Fruit fly (Drosophila melanogaster): ENCODE data around the gene trh.

The trh gene

DNA sequence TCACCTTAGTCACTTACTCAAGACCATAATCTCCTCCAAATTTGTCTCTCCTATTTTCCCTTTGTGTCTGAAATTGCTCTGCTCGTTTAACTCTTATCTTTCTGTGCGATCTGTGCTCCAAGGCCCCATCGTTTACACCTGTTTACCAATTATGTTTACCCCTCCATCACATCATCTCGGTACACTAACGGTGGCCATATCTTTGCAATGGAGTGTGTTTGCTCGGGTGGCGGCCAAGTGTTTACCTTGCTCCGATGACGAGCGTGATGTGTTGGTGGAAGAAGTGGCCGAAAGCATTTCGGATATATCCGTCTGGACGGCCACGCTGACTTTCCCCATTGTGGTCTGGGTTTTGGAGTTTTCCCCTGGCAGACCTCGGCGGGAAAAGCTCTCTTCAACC is 47.8 kb upstream of the trh start (continued):
- peak; percentile 41 for TF ChIP-seq CG17186 (GFP tag; optimal IDR thresholded peaks at IDR 0.05)
- peak; percentile 53; the same call in 1 of the 2 replicates for TF ChIP-seq CG11247 (GFP tag; IDR thresholded peaks at IDR 0.05)
- no peak for TF ChIP-seq Jarid2 (GFP tag; optimal IDR thresholded peaks at IDR 0.05)
- TF ChIP-seq CG10431 (GFP tag; optimal IDR thresholded peaks at IDR 0.05) = peak; percentile 57
- no peak for TF ChIP-seq nerfin-2 (GFP tag; IDR thresholded peaks at IDR 0.05; ENCODE audit: partially characterized antibody)
- TF ChIP-seq Hr39 (optimal IDR thresholded peaks at IDR 0.05) = no peak
- TF ChIP-seq gem (tag; optimal IDR thresholded peaks at IDR 0.05) = no peak
- no peak for TF ChIP-seq ro (GFP tag; IDR thresholded peaks at IDR 0.05)
- peak; percentile 74 for TF ChIP-seq CG3407 (GFP tag; optimal IDR thresholded peaks at IDR 0.05)
- no peak for TF ChIP-seq CG10979 (tag; optimal IDR thresholded peaks at IDR 0.05)
- TF ChIP-seq CG17385 (GFP tag; optimal IDR thresholded peaks at IDR 0.05) = peak; percentile 66
- TF ChIP-seq da (GFP tag; optimal IDR thresholded peaks at IDR 0.05) = no peak
- no peak for TF ChIP-seq CG10321 (GFP tag; IDR thresholded peaks at IDR 0.05)
- no peak for TF ChIP-seq zf30C (GFP tag; optimal IDR thresholded peaks at IDR 0.05)
- TF ChIP-seq CG11560 (tag; IDR thresholded peaks at IDR 0.05) = no peak
- peak; percentile 49 for TF ChIP-seq CG33557 (GFP tag; optimal IDR thresholded peaks at IDR 0.05)
- TF ChIP-seq Hmx (GFP tag; optimal IDR thresholded peaks at IDR 0.05) = no peak
- no peak for TF ChIP-seq Hsf (GFP tag; optimal IDR thresholded peaks at IDR 0.05)
- TF ChIP-seq otp (GFP tag; IDR thresholded peaks at IDR 0.05) = peak; percentile 59; the same call in 1 of the 3 replicates
- peak; percentile 18 for TF ChIP-seq CG15696 (tag; optimal IDR thresholded peaks at IDR 0.05)
- no peak for TF ChIP-seq Dip2 (GFP tag; IDR thresholded peaks at IDR 0.05)
- TF ChIP-seq ems (GFP tag; optimal IDR thresholded peaks at IDR 0.05) = no peak
- peak; percentile 15 for TF ChIP-seq cwo (GFP tag; optimal IDR thresholded peaks at IDR 0.05)
- peak; percentile 9 to 40 for TF ChIP-seq Pdp1 (GFP tag; optimal IDR thresholded peaks at IDR 0.05)
- no peak for TF ChIP-seq sna (GFP tag; IDR thresholded peaks at IDR 0.05; ENCODE audit: partially characterized antibody)
- peak; percentile 34; the same call in 1 of the 2 replicates for TF ChIP-seq bowl (GFP tag; IDR thresholded peaks at IDR 0.05)
- peak; percentile 69 for TF ChIP-seq PHDP (tag; optimal IDR thresholded peaks at IDR 0.05)
- TF ChIP-seq CG11398 (GFP tag; optimal IDR thresholded peaks at IDR 0.05) = no peak
- TF ChIP-seq fu2 (GFP tag; optimal IDR thresholded peaks at IDR 0.05) = no peak
- TF ChIP-seq CG17328 (GFP tag; IDR thresholded peaks at IDR 0.05) = peak; percentile 50
- TF ChIP-seq dpn (GFP tag; optimal IDR thresholded peaks at IDR 0.05) = peak in 1 of 2 experiments; percentile 27
- TF ChIP-seq run (tag; optimal IDR thresholded peaks at IDR 0.05) = peak; percentile 64
- TF ChIP-seq chn (GFP tag; optimal IDR thresholded peaks at IDR 0.05) = no peak
- no peak for TF ChIP-seq CG6272 (GFP tag; IDR thresholded peaks at IDR 0.05)
- no peak; the same call in 2 of the 3 replicates for TF ChIP-seq CG3726 (GFP tag; IDR thresholded peaks at IDR 0.05)
- TF ChIP-seq crp (GFP tag; optimal IDR thresholded peaks at IDR 0.05) = no peak
- TF ChIP-seq slbo (GFP tag; IDR thresholded peaks at IDR 0.05) = no peak
- no peak for TF ChIP-seq Ptx1 (GFP tag; IDR thresholded peaks at IDR 0.05)
- TF ChIP-seq Spps (tag; optimal IDR thresholded peaks at IDR 0.05) = peak; percentile 33
- no peak for TF ChIP-seq Dll (GFP tag; IDR thresholded peaks at IDR 0.05; ENCODE audit: partially characterized antibody)
- TF ChIP-seq sc (optimal IDR thresholded peaks at IDR 0.05) = no peak
- TF ChIP-seq sc (GFP tag; optimal IDR thresholded peaks at IDR 0.05) = peak; percentile 52
- TF ChIP-seq pzg (GFP tag; optimal IDR thresholded peaks at IDR 0.05) = no peak
- no peak for TF ChIP-seq dati (GFP tag; IDR thresholded peaks at IDR 0.05)
- no peak for TF ChIP-seq row (GFP tag; IDR thresholded peaks at IDR 0.05)
- TF ChIP-seq dm (GFP tag; optimal IDR thresholded peaks at IDR 0.05) = no peak
- peak; percentile 86 for TF ChIP-seq CG13296 (GFP tag; optimal IDR thresholded peaks at IDR 0.05)
- no peak for TF ChIP-seq ind (GFP tag; optimal IDR thresholded peaks at IDR 0.05)
- TF ChIP-seq cas (GFP tag; IDR thresholded peaks at IDR 0.05) = no peak
- no peak for TF ChIP-seq croc (GFP tag; conservative IDR thresholded peaks at IDR 0.05)
- no peak for TF ChIP-seq CG18476 (GFP tag; optimal IDR thresholded peaks at IDR 0.05)
- peak; percentile 71; the same call in 1 of the 3 replicates for TF ChIP-seq so (GFP tag; IDR thresholded peaks at IDR 0.05)
